Fruit fly (Drosophila melanogaster): ENCODE data around the gene Art6.

The Art6 gene

DNA sequence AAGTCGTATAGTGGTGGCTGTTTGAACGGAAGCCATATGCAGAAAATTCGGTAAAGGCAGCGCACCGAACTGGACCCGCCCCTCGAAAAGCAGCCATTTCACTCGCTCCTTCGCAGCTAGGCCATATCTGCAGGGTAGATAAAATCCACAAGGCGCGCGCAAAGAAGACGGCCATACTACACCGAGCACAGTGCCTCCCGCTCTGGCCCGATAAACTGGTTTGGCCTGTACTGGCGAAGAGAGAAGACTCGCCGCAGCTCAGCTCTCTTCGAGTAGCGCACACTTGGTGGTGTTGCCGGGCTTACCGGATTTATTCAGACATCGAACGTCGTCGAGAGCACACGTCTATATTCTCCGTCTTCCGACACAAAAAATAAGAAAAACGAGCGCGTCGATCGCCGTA is 44.1 kb downstream of the Art6 start, which contains the start of gene ems (continued):
- TF ChIP-seq Scr (GFP tag; IDR thresholded peaks at IDR 0.05; ENCODE audit: partially characterized antibody) (peak; percentile 31; the same call in 1 of the 2 replicates), Opbp (GFP tag; IDR thresholded peaks at IDR 0.05; ENCODE audit: partially characterized antibody) (peak; percentile 68), Adf1 (GFP tag; IDR thresholded peaks at IDR 0.05) (peak; percentile 60; the same call in 1 of the 2 replicates), CG11247 (GFP tag; IDR thresholded peaks at IDR 0.05) (no peak), CG10321 (GFP tag; IDR thresholded peaks at IDR 0.05) (peak; percentile 99), sr (GFP tag; IDR thresholded peaks at IDR 0.05) (peak; percentile 33; the same call in 1 of the 3 replicates), p53 (GFP tag; optimal IDR thresholded peaks at IDR 0.05) (no peak), caup (GFP tag; optimal IDR thresholded peaks at IDR 0.05; ENCODE audit: severe bottlenecking) (no peak), vnd (GFP tag; IDR thresholded peaks at IDR 0.05; ENCODE audit: partially characterized antibody) (0 out of 3 replicates have a peak, but pooled peaks have one; percentile 9), CG10565 (GFP tag; optimal IDR thresholded peaks at IDR 0.05) (no peak), knrl (GFP tag; IDR thresholded peaks at IDR 0.05; ENCODE audit: partially characterized antibody) (0 out of 3 replicates have a peak, but pooled peaks have one; percentile 23), zen (tag; optimal IDR thresholded peaks at IDR 0.05) (peak; percentile 24), ttk (GFP tag; IDR thresholded peaks at IDR 0.05) (peak; percentile 30; the same call in 1 of the 2 replicates), Rfx (GFP tag; IDR thresholded peaks at IDR 0.05) (peak; percentile 40; the same call in 1 of the 2 replicates), CG2199 (GFP tag; IDR thresholded peaks at IDR 0.05) (0 out of 3 replicates have a peak, but pooled peaks have one; percentile 54), CG4360 (GFP tag; IDR thresholded peaks at IDR 0.05) (peak; percentile 56), CG13287 (GFP tag; IDR thresholded peaks at IDR 0.05; ENCODE audit: partially characterized antibody) (peak; percentile 50; the same call in 1 of the 2 replicates), jumu (GFP tag; optimal IDR thresholded peaks at IDR 0.05) (no peak), nau (GFP tag; optimal IDR thresholded peaks at IDR 0.05) (no peak), Bgb (GFP tag; IDR thresholded peaks at IDR 0.05; ENCODE audit: partially characterized antibody) (peak; percentile 59; the same call in 1 of the 2 replicates), amos (GFP tag; IDR thresholded peaks at IDR 0.05; ENCODE audit: partially characterized antibody) (peak; percentile 22; the same call in 1 of the 2 replicates), abd-A (tag; optimal IDR thresholded peaks at IDR 0.05) (peak; percentile 73), Kr (GFP tag; optimal IDR thresholded peaks at IDR 0.05) (peak; percentile 64), tup (GFP tag; optimal IDR thresholded peaks at IDR 0.05) (no peak), tll (GFP tag; optimal IDR thresholded peaks at IDR 0.05) (peak in 1 of 2 experiments; percentile 68), grau (tag; optimal IDR thresholded peaks at IDR 0.05) (peak; percentile 13), vvl (GFP tag; IDR thresholded peaks at IDR 0.05) (peak; percentile 61), CG12299 (tag; optimal IDR thresholded peaks at IDR 0.05) (no peak), gcm (GFP tag; optimal IDR thresholded peaks at IDR 0.05) (peak; percentile 34), unc-4 (GFP tag; IDR thresholded peaks at IDR 0.05; ENCODE audit: partially characterized antibody) (no peak), kni (GFP tag; optimal IDR thresholded peaks at IDR 0.05) (peak; percentile 47), lov (optimal IDR thresholded peaks at IDR 0.05) (no peak), lov (GFP tag; IDR thresholded peaks at IDR 0.05) (no peak), ci (GFP tag; IDR thresholded peaks at IDR 0.05) (peak; percentile 54; the same call in 2 of the 3 replicates), CG1832 (GFP tag; optimal IDR thresholded peaks at IDR 0.05) (peak; percentile 99), twi (tag; optimal IDR thresholded peaks at IDR 0.05) (peak; percentile 41), CG1529 (GFP tag; optimal IDR thresholded peaks at IDR 0.05) (no peak), CG12071 (GFP tag; optimal IDR thresholded peaks at IDR 0.05) (peak; percentile 18), grn (GFP tag; optimal IDR thresholded peaks at IDR 0.05) (peak; percentile 82), pita (GFP tag; optimal IDR thresholded peaks at IDR 0.05) (no peak), Nf-YA (GFP tag; IDR thresholded peaks at IDR 0.05) (peak; percentile 90), chif (GFP tag; optimal IDR thresholded peaks at IDR 0.05) (peak in 1 of 2 experiments; percentile 31), pfk (GFP tag; optimal IDR thresholded peaks at IDR 0.05) (no peak), Jarid2 (GFP tag; optimal IDR thresholded peaks at IDR 0.05) (peak; percentile 81), Trl (optimal IDR thresholded peaks at IDR 0.05) (peak; percentile 44 to 81), Trl (GFP tag; optimal IDR thresholded peaks at IDR 0.05) (peak; percentile 11), CTCF (GFP tag; optimal IDR thresholded peaks at IDR 0.05) (no peak), CG17328 (GFP tag; IDR thresholded peaks at IDR 0.05) (peak; percentile 28; the same call in 1 of the 2 replicates), cg (GFP tag; optimal IDR thresholded peaks at IDR 0.05) (peak; percentile 51)
